Worm (Caenorhabditis elegans) whole organism, L4 larva: Measurements from ENCODE around the gene F52C9.5.

Experiments used
- F44E2.7 ChIP-seq: fragments of 200-800 bp; sonication (Bioruptor generic); IDR thresholded peaks from 2 replicates; pipeline ENCODE4 v2.1.2; 2022; ENCODE audit warnings: missing genetic modification characterization, missing compliant biosample characterization
- F49E8.2 ChIP-seq: sonication (generic microtip); optimal IDR thresholded peaks from 2 replicates; lab custom pipeline; 2016; ENCODE audit warnings: missing compliant biosample characterization, mild to moderate bottlenecking, missing genetic modification characterization, borderline replicate concordance
- T20F7.1 ChIP-seq: fragments of 200-800 bp; sonication (Bioruptor generic); optimal IDR thresholded peaks from 2 replicates; lab custom pipeline; 2018; ENCODE audit warnings: mild to moderate bottlenecking, missing genetic modification characterization, missing compliant biosample characterization
- T26A8.4 ChIP-seq: fragments of 200-800 bp; sonication (Bioruptor generic); IDR thresholded peaks from 2 replicates; pipeline ENCODE4 v1.3.6; 2022; ENCODE audit warnings: missing genetic modification characterization, missing compliant biosample characterization
- ZK337.2 ChIP-seq: fragments of 200-800 bp; sonication (Bioruptor generic); IDR thresholded peaks from 2 replicates; pipeline ENCODE4 v1.3.6; 2022; ENCODE audit warnings: missing genetic modification reagents, missing genetic modification characterization, missing compliant biosample characterization
- aha-1 ChIP-seq: fragments of 150-350 bp; peaks from one replicate; lab custom pipeline; 2014; ENCODE audit warnings: missing biosample characterization, missing genetic modification characterization
- ama-1 ChIP-seq: fragments of 150-350 bp; optimal IDR thresholded peaks from 2 replicates; lab custom pipeline; 2014; ENCODE audit warnings: inconsistent platforms, mixed read lengths
- arid-1 ChIP-seq: fragments of 200-800 bp; sonication (Bioruptor generic); conservative IDR thresholded peaks from 2 replicates; pipeline ENCODE4 v1.3.6; 2022; ENCODE audit warnings: missing genetic modification reagents, missing genetic modification characterization, missing compliant biosample characterization
- ceh-28 ChIP-seq: fragments of 150-350 bp; optimal IDR thresholded peaks from 2 replicates; lab custom pipeline; 2014; ENCODE audit warnings: missing biosample characterization, missing genetic modification reagents, missing genetic modification characterization
- ceh-44 ChIP-seq: fragments of 200-800 bp; sonication (Bioruptor generic); IDR thresholded peaks from 2 replicates; pipeline ENCODE4 v1.3.6; 2022; ENCODE audit warnings: missing genetic modification reagents, missing genetic modification characterization, missing compliant biosample characterization
- daf-12 ChIP-seq: fragments of 150-350 bp; optimal IDR thresholded peaks from 2 replicates; lab custom pipeline; 2014; ENCODE audit warnings: missing biosample characterization, missing genetic modification reagents, missing genetic modification characterization
- daf-19 ChIP-seq: fragments of 200-800 bp; sonication (Bioruptor generic); conservative IDR thresholded peaks from 2 replicates; pipeline ENCODE4 v1.3.6; 2022; ENCODE audit warnings: missing genetic modification characterization, missing compliant biosample characterization
- dmd-9 ChIP-seq: fragments of 200-800 bp; sonication (Bioruptor generic); IDR thresholded peaks from 2 replicates; pipeline ENCODE4 v1.3.6; 2022; ENCODE audit warnings: missing genetic modification reagents, missing genetic modification characterization, missing compliant biosample characterization
- dpl-1 ChIP-seq: fragments of 150-350 bp; optimal IDR thresholded peaks from 2 replicates; lab custom pipeline; 2014; ENCODE audit warnings: missing biosample characterization, missing genetic modification reagents, missing genetic modification characterization
- duxl-1 ChIP-seq: sonication (generic microtip); optimal IDR thresholded peaks from 2 replicates; lab custom pipeline; 2016; ENCODE audit warnings: mild to moderate bottlenecking, missing genetic modification characterization, moderate library complexity, missing compliant biosample characterization; ENCODE audit not compliant: poor library complexity
- dve-1 ChIP-seq: sonication (generic microtip); optimal IDR thresholded peaks from 2 replicates; lab custom pipeline; 2017; ENCODE audit warnings: antibody characterized with exemption, mild to moderate bottlenecking, missing genetic modification characterization, missing compliant biosample characterization; ENCODE audit not compliant: insufficient read depth
- fkh-10 ChIP-seq: fragments of 150-350 bp; optimal IDR thresholded peaks from 2 replicates; lab custom pipeline; 2014; ENCODE audit warnings: missing biosample characterization, missing genetic modification reagents, missing genetic modification characterization
- hif-1 ChIP-seq, 2 experiments: sonication (generic microtip); optimal IDR thresholded peaks; 2 replicates each; lab custom pipeline; 2016 to 2017; ENCODE audit warnings: missing compliant biosample characterization in 2 of 2, missing genetic modification characterization in 2 of 2, missing genetic modification reagents in 2 of 2, missing genotype in 2 of 2, mild to moderate bottlenecking in 1 of 2
- hlh-11 ChIP-seq: fragments of 200-800 bp; sonication (Bioruptor generic); optimal IDR thresholded peaks from 2 replicates; lab custom pipeline; 2018; ENCODE audit warnings: mild to moderate bottlenecking, missing genetic modification characterization, missing compliant biosample characterization
- hlh-30 ChIP-seq: sonication (generic microtip); optimal IDR thresholded peaks from 2 replicates; lab custom pipeline; 2017; ENCODE audit warnings: antibody characterized with exemption, mild to moderate bottlenecking, missing genetic modification characterization, missing compliant biosample characterization; ENCODE audit not compliant: insufficient read depth
- hmg-1.1 ChIP-seq: fragments of 200-800 bp; sonication (Bioruptor generic); IDR thresholded peaks from 2 replicates; pipeline ENCODE4 v1.3.6; 2022; ENCODE audit warnings: missing genetic modification reagents, missing genetic modification characterization, missing compliant biosample characterization
- jun-1 ChIP-seq: fragments of 150-350 bp; optimal IDR thresholded peaks from 2 replicates; lab custom pipeline; 2014; ENCODE audit warnings: missing biosample characterization, missing genetic modification reagents, missing genetic modification characterization
- lim-7 ChIP-seq: fragments of 200-800 bp; sonication (Bioruptor generic); IDR thresholded peaks from 2 replicates; pipeline ENCODE4 v1.3.6; 2022; ENCODE audit warnings: missing genetic modification characterization, missing compliant biosample characterization
- lin-15B ChIP-seq: fragments of 150-350 bp; sonication (generic microtip); optimal IDR thresholded peaks from 3 replicates; lab custom pipeline; 2014; ENCODE audit warnings: missing biosample characterization, missing genetic modification characterization
- lin-29 ChIP-seq: fragments of 200-800 bp; sonication (Bioruptor generic); IDR thresholded peaks from 2 replicates; pipeline ENCODE4 v1.3.6; 2022; ENCODE audit warnings: missing genetic modification reagents, missing genetic modification characterization, missing compliant biosample characterization
- lin-38 ChIP-seq: fragments of 200-800 bp; sonication (Bioruptor generic); IDR thresholded peaks from 2 replicates; pipeline ENCODE4 v1.3.6; 2022; ENCODE audit warnings: missing genetic modification reagents, missing genetic modification characterization, missing compliant biosample characterization
- lsy-2 ChIP-seq, 2 experiments: fragments of 150-350 bp in 1 of 2; sonication (generic microtip) in 1 of 2; optimal IDR thresholded peaks; 2 replicates each; lab custom pipeline; 2014 to 2017; ENCODE audit warnings: missing biosample characterization in 2 of 2, missing genetic modification characterization in 2 of 2
- madf-9 ChIP-seq: fragments of 200-800 bp; sonication (Bioruptor generic); conservative IDR thresholded peaks from 2 replicates; pipeline ENCODE4 v1.3.6; 2022; ENCODE audit warnings: missing genetic modification reagents, missing genetic modification characterization, missing compliant biosample characterization
- mdt-29 ChIP-seq: fragments of 200-800 bp; sonication (Bioruptor generic); IDR thresholded peaks from 2 replicates; pipeline ENCODE4 v1.3.6; 2022; ENCODE audit warnings: missing genetic modification reagents, missing genetic modification characterization, missing compliant biosample characterization
- mep-1 ChIP-seq: fragments of 150-350 bp; sonication (generic microtip); optimal IDR thresholded peaks from 3 replicates; lab custom pipeline; 2014; ENCODE audit warnings: missing biosample characterization, missing genetic modification characterization
- mes-2 ChIP-seq: sonication (generic microtip); optimal IDR thresholded peaks from 2 replicates; lab custom pipeline; 2016; ENCODE audit warnings: missing genotype, mild to moderate bottlenecking, missing genetic modification characterization, missing compliant biosample characterization; ENCODE audit not compliant: poor library complexity, severe bottlenecking
- mxl-3 ChIP-seq: fragments of 200-800 bp; sonication (Bioruptor generic); optimal IDR thresholded peaks from 2 replicates; lab custom pipeline; 2018; ENCODE audit warnings: mild to moderate bottlenecking, missing genetic modification characterization, missing compliant biosample characterization
- nhr-10 ChIP-seq: fragments of 150-350 bp; optimal IDR thresholded peaks from 2 replicates; lab custom pipeline; 2014; ENCODE audit warnings: missing biosample characterization, missing genetic modification characterization
- nhr-111 ChIP-seq: fragments of 200-800 bp; sonication (Bioruptor generic); optimal IDR thresholded peaks from 2 replicates; lab custom pipeline; 2018; ENCODE audit warnings: mild to moderate bottlenecking, missing genetic modification characterization, missing compliant biosample characterization
- nhr-237 ChIP-seq: sonication (generic microtip); optimal IDR thresholded peaks from 2 replicates; lab custom pipeline; 2017; ENCODE audit warnings: missing biosample characterization, missing genetic modification characterization
- nhr-25 ChIP-seq: sonication (generic microtip); optimal IDR thresholded peaks from 2 replicates; lab custom pipeline; 2017; ENCODE audit warnings: missing genetic modification characterization, mild to moderate bottlenecking, missing compliant biosample characterization, antibody characterized with exemption, moderate library complexity, borderline replicate concordance; ENCODE audit not compliant: insufficient read depth
- nhr-6 ChIP-seq: fragments of 150-350 bp; optimal IDR thresholded peaks from 2 replicates; lab custom pipeline; 2014; ENCODE audit warnings: missing biosample characterization, missing genetic modification characterization
- rbr-2 ChIP-seq: sonication (generic microtip); optimal IDR thresholded peaks from 2 replicates; lab custom pipeline; 2016; ENCODE audit warnings: missing genotype, missing genetic modification characterization, missing compliant biosample characterization
- sdz-12 ChIP-seq: fragments of 200-800 bp; sonication (Bioruptor generic); optimal IDR thresholded peaks from 2 replicates; lab custom pipeline; 2018; ENCODE audit warnings: mild to moderate bottlenecking, missing genetic modification characterization, missing compliant biosample characterization
- set-16 ChIP-seq: fragments of 200-800 bp; sonication (Bioruptor generic); IDR thresholded peaks from 2 replicates; pipeline ENCODE4 v1.3.6; 2022; ENCODE audit warnings: missing genetic modification reagents, missing genetic modification characterization, missing compliant biosample characterization
- spr-3 ChIP-seq: fragments of 200-800 bp; sonication (Bioruptor generic); optimal IDR thresholded peaks from 2 replicates; lab custom pipeline; 2018; ENCODE audit warnings: mild to moderate bottlenecking, missing genetic modification characterization, missing compliant biosample characterization
- tag-97 ChIP-seq: fragments of 200-800 bp; sonication (Bioruptor generic); IDR thresholded peaks from 2 replicates; pipeline ENCODE4 v1.3.6; 2022; ENCODE audit warnings: missing genetic modification characterization, missing compliant biosample characterization
- unc-130 ChIP-seq: sonication (generic microtip); optimal IDR thresholded peaks from 2 replicates; lab custom pipeline; 2016; ENCODE audit warnings: missing genetic modification reagents, missing genetic modification characterization, missing compliant biosample characterization
- zag-1 ChIP-seq: fragments of 150-350 bp; optimal IDR thresholded peaks from 2 replicates; lab custom pipeline; 2014; ENCODE audit warnings: missing biosample characterization, missing genetic modification characterization
- zfp-3 ChIP-seq: fragments of 200-800 bp; sonication (Bioruptor generic); conservative IDR thresholded peaks from 2 replicates; pipeline ENCODE4 v1.3.6; 2022; ENCODE audit warnings: missing genetic modification reagents, missing genetic modification characterization, missing compliant biosample characterization
- zip-11 ChIP-seq: fragments of 200-800 bp; sonication (Bioruptor generic); IDR thresholded peaks from 2 replicates; pipeline ENCODE4 v1.3.6; 2022; ENCODE audit warnings: missing genetic modification characterization, missing compliant biosample characterization
- ztf-11 ChIP-seq: fragments of 150-350 bp; optimal IDR thresholded peaks from 2 replicates; lab custom pipeline; 2014; ENCODE audit warnings: missing biosample characterization, missing genetic modification characterization

The F52C9.5 gene

DNA sequence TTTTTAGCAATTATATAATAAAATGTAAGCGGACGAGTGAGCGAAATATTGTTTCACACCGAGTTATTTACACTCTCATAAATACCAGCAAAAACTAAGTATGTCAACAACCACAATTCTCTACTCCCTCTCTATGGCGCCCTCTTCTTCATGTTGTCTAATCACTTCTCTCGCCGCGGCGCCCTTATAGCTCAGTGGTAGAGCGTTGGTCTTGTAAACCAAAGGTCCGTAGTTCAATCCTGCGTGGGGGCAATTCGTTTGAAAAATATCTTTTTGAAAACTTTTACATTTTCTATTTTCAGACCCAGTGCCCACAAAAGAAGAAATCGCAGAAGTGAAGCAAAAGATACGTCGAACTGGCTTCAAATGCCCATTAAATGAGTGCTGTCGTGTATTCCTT, 3.7 kb downstream of the F52C9.5 start (continued):
- 0 out of 2 replicates have a peak, but pooled peaks have one; percentile 40 for TF ChIP-seq zfp-3 (GFP tag; lab: Robert Waterston, UW)
- TF ChIP-seq lin-38 (GFP tag; lab: Robert Waterston, UW) = peak; percentile 86
- TF ChIP-seq zip-11 (GFP tag; lab: Robert Waterston, UW) = peak; percentile 85; the same call in 1 of the 2 replicates
- TF ChIP-seq lim-7 (GFP tag; lab: Robert Waterston, UW) = peak; percentile 99
- TF ChIP-seq ceh-44 (GFP tag; lab: Robert Waterston, UW) = peak; percentile 78
- TF ChIP-seq sdz-12 = peak; percentile 92
- peak; percentile 84 for TF ChIP-seq ZK337.2 (GFP tag; lab: Robert Waterston, UW)
- TF ChIP-seq daf-12 (tag; lab: Kevin White, UChicago) = no peak
- TF ChIP-seq T20F7.1 = no peak
- TF ChIP-seq F44E2.7 = peak; percentile 94
- peak; percentile 68 for TF ChIP-seq nhr-111 (GFP tag; lab: Kevin White, UChicago)
- TF ChIP-seq nhr-237 (tag; lab: Kevin White, UChicago) = no peak
- TF ChIP-seq, all 104 proteins: peak for 66

DNA sequence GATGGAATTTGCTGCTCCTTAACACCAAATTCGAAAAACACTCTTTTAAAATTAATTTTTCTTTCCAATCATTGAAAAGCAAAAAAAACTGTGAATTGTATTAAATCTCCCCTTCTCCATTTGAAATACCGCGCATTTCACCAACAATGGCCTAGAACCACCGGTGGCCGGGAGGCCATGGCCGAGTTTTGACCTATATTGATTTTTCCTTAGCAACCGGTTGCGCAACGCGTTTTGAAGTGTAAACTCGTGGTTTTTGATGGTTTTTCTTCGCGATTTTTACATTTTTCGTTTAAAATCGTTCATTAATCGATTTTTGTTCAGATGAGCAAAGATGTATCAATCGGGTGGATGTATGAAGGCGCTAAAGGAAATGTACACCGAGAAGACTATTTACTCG, 6.3 kb downstream of the F52C9.5 start, which contains the start of gene mog-3:
Gene mog-3 (plus strand): TSS at position 319 of the 400 bp plus-strand sequence.
- no peak for TF ChIP-seq zfp-3 (GFP tag; lab: Robert Waterston, UW)
- no peak for TF ChIP-seq spr-3 (GFP tag; lab: Kevin White, UChicago)
- no peak for TF ChIP-seq arid-1 (GFP tag; lab: Robert Waterston, UW)
- TF ChIP-seq ztf-11 = no peak
- no peak for TF ChIP-seq lin-15B (tag; lab: Kevin White, UChicago)
- TF ChIP-seq lsy-2 (tag; optimal IDR thresholded peaks at IDR 0.05; lab: Kevin White, UChicago) = peak in 1 of 2 experiments; percentile 74
- TF ChIP-seq dmd-9 (GFP tag; lab: Robert Waterston, UW) = 0 out of 2 replicates have a peak, but pooled peaks have one; percentile 53
- TF ChIP-seq ZK337.2 (GFP tag; lab: Robert Waterston, UW) = peak; percentile 62; the same call in 1 of the 2 replicates
- no peak for TF ChIP-seq F49E8.2 (tag; lab: Kevin White, UChicago)
- TF ChIP-seq hlh-30 (tag; lab: Kevin White, UChicago) = peak; percentile 52
- no peak for TF ChIP-seq jun-1 (tag; lab: Kevin White, UChicago)
- TF ChIP-seq mdt-29 = 0 out of 2 replicates have a peak, but pooled peaks have one; percentile 12
- TF ChIP-seq nhr-6 (tag; lab: Kevin White, UChicago) = peak; percentile 37
- peak; percentile 16 for TF ChIP-seq hlh-11
- no peak for TF ChIP-seq lin-29 (GFP tag; lab: Robert Waterston, UW)
- TF ChIP-seq ceh-28 = peak; percentile 20
- peak; percentile 53; the same call in 1 of the 2 replicates for TF ChIP-seq madf-9
- peak; percentile 91 for TF ChIP-seq dpl-1 (GFP tag; lab: Kevin White, UChicago)
- TF ChIP-seq rbr-2 (tag; lab: Kevin White, UChicago) = peak; percentile 10
- peak; percentile 65 for TF ChIP-seq ama-1 (lab: Kevin White, UChicago)
- peak; percentile 89 for TF ChIP-seq unc-130
- peak; percentile 65 for TF ChIP-seq lin-38 (GFP tag; lab: Robert Waterston, UW)
- TF ChIP-seq set-16 (GFP tag; lab: Robert Waterston, UW) = no peak
- TF ChIP-seq T26A8.4 (GFP tag; lab: Robert Waterston, UW) = peak; percentile 23; the same call in 1 of the 2 replicates
- TF ChIP-seq nhr-25 (tag; lab: Kevin White, UChicago) = no peak
- peak; percentile 98 for TF ChIP-seq mes-2
- peak; percentile 47 for TF ChIP-seq aha-1 (tag; lab: Kevin White, UChicago)
- no peak for TF ChIP-seq duxl-1 (tag; lab: Kevin White, UChicago)
- no peak for TF ChIP-seq zag-1 (tag; lab: Kevin White, UChicago)
- TF ChIP-seq mep-1 (tag; lab: Kevin White, UChicago) = peak; percentile 41
- no peak for TF ChIP-seq daf-19 (GFP tag; lab: Robert Waterston, UW)
- TF ChIP-seq hif-1 (tag; optimal IDR thresholded peaks at IDR 0.05; lab: Kevin White, UChicago) = peak in 1 of 2 experiments; percentile 87
- peak; percentile 34 for TF ChIP-seq mxl-3 (GFP tag; lab: Kevin White, UChicago)
- no peak for TF ChIP-seq tag-97 (GFP tag; lab: Robert Waterston, UW)
- TF ChIP-seq hmg-1.1 = 0 out of 2 replicates have a peak, but pooled peaks have one; percentile 32
- TF ChIP-seq nhr-10 = no peak
- TF ChIP-seq dve-1 (tag; lab: Kevin White, UChicago) = peak; percentile 42
- peak; percentile 22 for TF ChIP-seq fkh-10 (GFP tag; lab: Kevin White, UChicago)
